Worm (Caenorhabditis elegans): ENCODE results near the gene acbp-5.

acbp-5 gene

DNA sequence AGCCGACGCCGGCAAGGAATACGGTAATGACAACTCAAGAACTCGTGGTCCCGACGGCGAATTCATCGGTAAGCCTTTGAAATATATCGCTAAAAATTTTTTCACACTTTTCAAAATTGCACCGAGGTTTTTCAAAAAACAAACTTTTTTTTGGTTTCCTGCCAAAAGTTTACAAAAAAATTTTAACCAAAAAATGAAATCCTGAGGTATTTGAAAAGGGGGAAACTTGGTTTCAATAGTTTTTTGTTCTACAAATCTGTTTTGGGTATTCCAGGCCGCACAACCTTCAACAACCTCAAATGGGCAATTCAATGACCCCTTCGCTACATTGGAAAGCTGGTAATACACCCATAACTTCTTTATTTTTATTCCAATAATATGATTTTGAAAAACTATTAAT, 40.5 kb upstream of the acbp-5 start:
- no peak for TF ChIP-seq nhr-2 (tag; optimal IDR thresholded peaks at IDR 0.05)
- no peak for TF ChIP-seq nhr-76 (tag; optimal IDR thresholded peaks at IDR 0.05)
- TF ChIP-seq blmp-1 (tag; optimal IDR thresholded peaks at IDR 0.05): no peak
- TF ChIP-seq nhr-237 (tag; optimal IDR thresholded peaks at IDR 0.05): no peak
- TF ChIP-seq zip-8 (tag; optimal IDR thresholded peaks at IDR 0.05): no peak
- TF ChIP-seq lsy-2 (tag; optimal IDR thresholded peaks at IDR 0.05): no peak
- TF ChIP-seq elt-1 (tag; optimal IDR thresholded peaks at IDR 0.05; ENCODE audit: borderline replicate concordance, insufficient read depth): no peak
- TF ChIP-seq unc-62 (GFP tag; optimal IDR thresholded peaks at IDR 0.05): no peak
- TF ChIP-seq snpc-4 (tag; optimal IDR thresholded peaks at IDR 0.05): no peak
- TF ChIP-seq ceh-39 (tag; optimal IDR thresholded peaks at IDR 0.05): no peak
- TF ChIP-seq mls-2 (tag; optimal IDR thresholded peaks at IDR 0.05): no peak

DNA sequence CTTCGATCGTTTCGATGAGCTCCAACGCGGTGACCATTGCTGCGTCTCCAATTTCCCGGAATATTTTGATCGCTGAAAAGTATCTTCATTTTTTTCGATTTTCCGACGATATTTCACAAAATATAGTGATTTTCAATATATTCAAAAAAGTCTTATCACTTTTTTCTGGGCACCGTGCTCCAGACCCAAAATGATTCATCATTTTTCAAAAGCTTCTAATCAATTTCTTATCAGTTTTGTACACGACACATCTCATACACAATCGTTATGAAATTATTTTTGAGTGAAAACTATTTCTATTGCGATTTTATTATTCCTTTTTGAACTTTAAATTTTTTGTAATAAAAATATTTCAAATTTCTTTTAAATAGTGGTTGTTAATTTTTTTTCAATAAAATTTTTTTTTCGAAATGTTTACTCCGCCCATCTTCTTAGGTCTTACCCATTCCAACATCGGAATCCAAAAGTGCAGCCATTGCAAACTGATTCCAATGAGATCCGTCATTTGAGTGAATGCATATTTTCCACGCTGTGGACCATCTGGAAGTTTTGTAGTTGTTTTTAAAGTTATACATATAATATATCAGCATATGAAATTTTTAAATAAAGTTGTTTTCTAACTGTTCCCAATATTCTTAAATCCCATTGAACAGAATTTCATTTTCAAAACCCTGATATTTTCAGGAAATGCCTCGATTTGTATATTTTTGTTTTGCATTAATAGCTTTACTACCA, 37.4 kb upstream of the acbp-5 start, which contains the start of gene sid-2:
TSS of gene sid-2 (plus strand) at position 685 of the 735 bp plus-strand sequence.
- TF ChIP-seq flh-1 (GFP tag; optimal IDR thresholded peaks at IDR 0.05) (no peak), cnd-1 (tag; optimal IDR thresholded peaks at IDR 0.05) (no peak), drap-1 (GFP tag; optimal IDR thresholded peaks at IDR 0.05) (no peak), lin-32 (GFP tag; optimal IDR thresholded peaks at IDR 0.05) (no peak), mep-1 (tag; optimal IDR thresholded peaks at IDR 0.05) (no peak), elt-3 (tag; optimal IDR thresholded peaks at IDR 0.05) (no peak), hlh-1 (tag; optimal IDR thresholded peaks at IDR 0.05) (no peak), zip-8 (tag; optimal IDR thresholded peaks at IDR 0.05) (no peak)

DNA sequence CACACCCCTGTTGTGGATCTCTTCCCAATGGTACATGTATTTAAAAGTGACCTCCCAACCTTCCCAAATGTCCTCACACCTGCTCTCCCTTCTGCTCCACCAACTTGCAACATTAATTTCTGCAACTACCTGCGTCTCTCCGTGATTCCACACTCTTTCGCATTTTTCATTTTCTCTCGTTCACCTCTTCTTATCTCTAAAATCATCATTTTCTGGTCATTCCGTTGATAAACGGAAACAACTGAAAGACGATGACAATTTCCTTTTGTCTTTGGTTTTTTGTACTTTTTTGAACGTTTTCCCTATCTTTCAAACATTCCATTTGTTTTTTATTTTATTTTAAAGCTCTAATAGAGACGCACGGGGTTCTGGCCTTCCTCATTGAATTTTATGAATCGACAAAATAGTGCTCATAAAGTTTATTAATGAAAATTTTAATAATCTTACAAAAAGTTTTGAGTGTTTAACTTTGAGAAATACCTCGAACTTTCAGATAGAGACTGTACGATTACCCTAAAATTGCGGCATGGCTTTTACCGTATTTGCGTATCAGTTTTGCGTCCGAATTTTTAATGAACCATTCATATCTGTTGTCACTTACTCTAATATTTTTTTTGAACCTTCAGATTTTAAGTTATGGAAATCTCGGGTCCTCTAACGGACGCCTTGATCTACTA, 31.3 kb upstream of the acbp-5 start, which contains the start of gene aqp-11:
TSS of gene aqp-11 (plus strand) at position 627 of the 677 bp plus-strand sequence.
- TF ChIP-seq hlh-1 (tag; optimal IDR thresholded peaks at IDR 0.05): peak; percentile 31
- TF ChIP-seq blmp-1 (tag; optimal IDR thresholded peaks at IDR 0.05): no peak

DNA sequence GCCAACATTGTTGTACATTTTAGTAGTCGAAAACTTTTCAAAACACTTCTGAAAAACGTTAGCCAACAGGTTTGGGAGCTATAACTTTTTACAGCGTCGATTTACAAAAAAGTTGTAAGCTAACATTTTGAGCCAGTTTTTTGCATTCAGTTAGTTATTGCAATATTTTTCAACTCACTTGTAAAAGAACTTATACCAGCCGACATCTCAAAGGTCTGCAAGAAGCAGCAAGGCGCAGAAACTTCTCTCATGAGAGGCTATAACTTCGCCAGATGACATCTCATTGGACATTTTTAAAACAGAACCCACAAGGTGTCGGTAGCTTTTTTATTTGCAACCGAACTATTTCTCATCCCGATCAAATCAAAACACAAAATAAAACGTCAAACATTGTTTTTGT, 28.0 kb upstream of the acbp-5 start:
- TF ChIP-seq blmp-1 (tag; optimal IDR thresholded peaks at IDR 0.05) (no peak), M03D4.4 (tag; optimal IDR thresholded peaks at IDR 0.05) (no peak), ceh-39 (tag; optimal IDR thresholded peaks at IDR 0.05) (no peak), lin-32 (GFP tag; optimal IDR thresholded peaks at IDR 0.05) (no peak), mab-5 (tag; optimal IDR thresholded peaks at IDR 0.05) (no peak), nhr-237 (tag; optimal IDR thresholded peaks at IDR 0.05) (no peak), cnd-1 (tag; optimal IDR thresholded peaks at IDR 0.05) (no peak), sem-2 (GFP tag; optimal IDR thresholded peaks at IDR 0.05) (no peak), elt-1 (tag; optimal IDR thresholded peaks at IDR 0.05; ENCODE audit: borderline replicate concordance, insufficient read depth) (no peak), snpc-4 (tag; optimal IDR thresholded peaks at IDR 0.05) (no peak), ceh-43 (GFP tag; optimal IDR thresholded peaks at IDR 0.05) (no peak)

DNA sequence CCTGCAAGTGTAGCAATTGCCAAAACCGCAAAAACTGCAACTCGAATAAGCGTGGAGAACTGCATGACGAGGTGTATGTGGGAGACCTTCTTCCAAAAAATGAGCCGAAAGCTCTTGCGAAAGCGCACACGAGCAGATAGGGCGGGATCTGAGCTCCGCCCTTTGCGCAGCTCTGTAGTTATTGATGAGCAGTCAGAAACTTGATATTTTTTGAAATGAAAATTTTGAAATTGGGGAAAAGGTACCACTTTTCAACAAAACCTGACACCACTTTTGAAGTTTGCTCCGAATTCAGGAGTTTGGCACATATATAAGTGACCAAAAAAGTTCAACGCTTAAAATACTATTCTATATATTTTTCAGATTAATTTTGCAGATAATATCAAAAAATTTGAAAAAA, 26.3 kb upstream of the acbp-5 start, which contains the start of gene flp-15:
TSS of gene flp-15 (minus strand) at position 101 of the 400 bp plus-strand sequence.
- TF ChIP-seq snpc-4 (tag; optimal IDR thresholded peaks at IDR 0.05): no peak

DNA sequence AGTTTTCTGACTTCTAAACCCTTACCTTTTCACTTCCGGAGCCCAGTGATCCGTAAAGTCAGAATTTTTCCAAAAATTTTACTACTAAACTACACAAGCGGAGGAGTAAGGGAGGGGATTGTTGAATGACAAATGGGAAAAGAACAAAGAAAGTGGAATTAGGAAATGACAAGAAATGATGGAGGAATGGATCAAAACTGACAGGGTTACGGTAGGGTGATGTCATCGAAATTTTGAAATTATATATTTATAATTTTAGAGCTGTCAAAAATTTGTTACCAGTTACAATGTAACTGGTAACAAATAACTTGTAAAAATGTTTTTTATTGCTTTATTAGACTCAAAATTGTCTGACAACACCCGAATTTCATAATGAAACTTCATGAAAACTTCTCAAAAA, 24.9 kb upstream of the acbp-5 start:
- no peak for TF ChIP-seq ceh-39 (tag; optimal IDR thresholded peaks at IDR 0.05)

DNA sequence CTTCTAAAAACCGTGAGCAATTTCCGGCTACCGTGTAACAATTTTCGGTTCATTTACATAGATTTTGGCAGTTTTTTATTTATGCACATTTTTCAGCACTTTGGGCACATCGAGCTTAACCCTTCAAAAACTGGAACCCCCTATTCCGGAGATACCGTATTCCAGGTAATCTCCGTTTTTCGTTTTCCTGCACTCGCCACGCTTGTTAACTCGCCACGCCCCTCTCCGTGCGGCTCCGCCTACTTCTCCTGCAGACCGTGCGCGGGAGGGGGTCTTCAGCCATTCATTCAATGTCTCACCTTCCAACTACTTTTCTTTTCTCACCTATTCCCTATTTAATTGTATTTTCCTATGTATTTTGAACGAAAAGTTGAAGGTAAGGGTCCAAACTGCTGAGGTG, 18.6 kb upstream of the acbp-5 start:
- no peak for TF ChIP-seq snpc-4 (tag; optimal IDR thresholded peaks at IDR 0.05)
- TF ChIP-seq pha-4 (tag; optimal IDR thresholded peaks at IDR 0.05): no peak
- TF ChIP-seq mab-5 (tag; optimal IDR thresholded peaks at IDR 0.05): no peak
- TF ChIP-seq blmp-1 (tag; optimal IDR thresholded peaks at IDR 0.05): no peak

DNA sequence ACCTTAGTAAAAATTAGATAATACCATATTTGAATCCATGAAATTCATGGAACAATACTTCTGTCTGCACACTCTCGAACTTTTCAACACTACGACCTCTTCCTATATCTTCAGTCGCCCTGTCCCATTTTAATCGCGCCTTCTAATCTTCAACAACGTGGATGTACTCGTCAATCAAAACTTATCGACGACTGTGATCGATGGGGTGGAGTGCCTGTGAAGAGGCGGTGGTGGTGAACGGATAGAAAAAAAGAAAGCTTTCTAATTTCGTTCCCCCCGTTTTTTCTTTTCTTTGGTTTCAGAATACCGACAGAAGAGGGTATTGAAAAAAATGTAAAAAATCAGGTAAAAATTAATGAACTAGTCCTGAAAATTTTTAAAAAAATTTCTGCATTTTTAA, 17.5 kb upstream of the acbp-5 start:
- TF ChIP-seq ces-1 (GFP tag; optimal IDR thresholded peaks at IDR 0.05) (no peak), unc-62 (GFP tag; optimal IDR thresholded peaks at IDR 0.05) (peak; percentile 46), snpc-4 (tag; optimal IDR thresholded peaks at IDR 0.05) (no peak)

Measured in whole organism, mixed stage, embryonic.